Worm (Caenorhabditis elegans) whole organism, L3 larva: ENCODE measurements around the gene Y48B6A.5.

Source experiments
- R02D3.7 ChIP-seq: fragments of 150-350 bp; optimal IDR thresholded peaks from 2 replicates; lab custom pipeline; 2014; ENCODE audit warnings: missing biosample characterization, missing genetic modification characterization
- ZK546.5 ChIP-seq: sonication (generic microtip); optimal IDR thresholded peaks from 2 replicates; lab custom pipeline; 2017; ENCODE audit warnings: missing biosample characterization, missing genetic modification characterization
- aly-2 ChIP-seq: fragments of 150-350 bp; optimal IDR thresholded peaks from 2 replicates; lab custom pipeline; 2014; ENCODE audit warnings: missing biosample characterization, missing genetic modification characterization
- ama-1 ChIP-seq: fragments of 150-350 bp; optimal IDR thresholded peaks from 2 replicates; lab custom pipeline; 2018
- ceh-16 ChIP-seq: sonication (generic microtip); optimal IDR thresholded peaks from 2 replicates; lab custom pipeline; 2017; ENCODE audit warnings: missing biosample characterization, missing genetic modification characterization
- ceh-82 ChIP-seq: fragments of 150-350 bp; optimal IDR thresholded peaks from 2 replicates; lab custom pipeline; 2014; ENCODE audit warnings: missing biosample characterization, missing genetic modification characterization
- egl-27 ChIP-seq: sonication (generic microtip); optimal IDR thresholded peaks from 4 replicates; lab custom pipeline; 2017; ENCODE audit warnings: missing biosample characterization, missing genetic modification reagents, missing genetic modification characterization
- egl-5 ChIP-seq: fragments of 150-350 bp; optimal IDR thresholded peaks from 2 replicates; lab custom pipeline; 2017; ENCODE audit warnings: missing biosample characterization, missing genetic modification reagents, missing genetic modification characterization, inconsistent platforms
- elt-1 ChIP-seq: fragments of 150-350 bp; optimal IDR thresholded peaks from 2 replicates; lab custom pipeline; 2014; ENCODE audit warnings: missing biosample characterization, missing genetic modification characterization
- elt-2 ChIP-seq: sonication (generic microtip); optimal IDR thresholded peaks from 2 replicates; lab custom pipeline; 2016; ENCODE audit warnings: missing genetic modification reagents, mild to moderate bottlenecking, missing genetic modification characterization, missing compliant biosample characterization
- elt-3 ChIP-seq, 3 experiments: fragments of 150-350 bp in 1 of 3; sonication (generic microtip) in 2 of 3; optimal IDR thresholded peaks; 2 replicates in 2 of 3; 4 replicates in 1 of 3; lab custom pipeline; 2014 to 2017; ENCODE audit warnings: missing biosample characterization in 3 of 3, missing genetic modification characterization in 3 of 3
- eor-1 ChIP-seq, 2 experiments: fragments of 150-350 bp; optimal IDR thresholded peaks; 2 replicates each; lab custom pipeline; 2014 to 2018; ENCODE audit warnings: missing biosample characterization in 2 of 2, missing genetic modification characterization in 2 of 2
- fkh-10 ChIP-seq: sonication (generic microtip); optimal IDR thresholded peaks from 2 replicates; lab custom pipeline; 2017; ENCODE audit warnings: missing biosample characterization, missing genetic modification reagents, missing genetic modification characterization
- fkh-2 ChIP-seq: fragments of 150-350 bp; optimal IDR thresholded peaks from 2 replicates; lab custom pipeline; 2014; ENCODE audit warnings: missing biosample characterization, missing genetic modification reagents, missing genetic modification characterization
- lin-15B ChIP-seq: fragments of 150-350 bp; optimal IDR thresholded peaks from 2 replicates; lab custom pipeline; 2014; ENCODE audit warnings: missing biosample characterization, missing genetic modification characterization
- lin-39 ChIP-seq: fragments of 150-350 bp; optimal IDR thresholded peaks from 2 replicates; lab custom pipeline; 2018; ENCODE audit warnings: missing biosample characterization, missing genetic modification reagents, missing genetic modification characterization
- lsy-12 ChIP-seq: sonication (generic microtip); optimal IDR thresholded peaks from 2 replicates; lab custom pipeline; 2016; ENCODE audit warnings: mild to moderate bottlenecking, missing genetic modification characterization, missing compliant biosample characterization
- mdl-1 ChIP-seq: fragments of 150-350 bp; optimal IDR thresholded peaks from 2 replicates; lab custom pipeline; 2014; ENCODE audit warnings: missing biosample characterization, missing genetic modification characterization
- mml-1 ChIP-seq: fragments of 150-350 bp; sonication (generic microtip); optimal IDR thresholded peaks from 3 replicates; lab custom pipeline; 2014; ENCODE audit warnings: missing biosample characterization, missing genetic modification characterization
- nfya-1 ChIP-seq: sonication (generic microtip); optimal IDR thresholded peaks from 2 replicates; lab custom pipeline; 2017; ENCODE audit warnings: missing genetic modification characterization, mild to moderate bottlenecking, missing compliant biosample characterization, antibody characterized with exemption, moderate library complexity; ENCODE audit not compliant: insufficient read depth
- nhr-11 ChIP-seq: fragments of 150-350 bp; optimal IDR thresholded peaks from 2 replicates; lab custom pipeline; 2014; ENCODE audit warnings: missing biosample characterization, missing genetic modification characterization
- nhr-237 ChIP-seq: fragments of 150-350 bp; optimal IDR thresholded peaks from 2 replicates; lab custom pipeline; 2014; ENCODE audit warnings: missing biosample characterization, missing genetic modification characterization
- nhr-28 ChIP-seq: fragments of 150-350 bp; optimal IDR thresholded peaks from 2 replicates; lab custom pipeline; 2014; ENCODE audit warnings: missing biosample characterization, missing genetic modification characterization
- nhr-43 ChIP-seq: sonication (generic microtip); optimal IDR thresholded peaks from 2 replicates; lab custom pipeline; 2016; ENCODE audit warnings: mild to moderate bottlenecking, missing genetic modification characterization, missing compliant biosample characterization; ENCODE audit not compliant: poor library complexity, severe bottlenecking
- nhr-67 ChIP-seq: fragments of 150-350 bp; optimal IDR thresholded peaks from 2 replicates; lab custom pipeline; 2014; ENCODE audit warnings: missing biosample characterization, missing genetic modification characterization
- nhr-76 ChIP-seq: fragments of 150-350 bp; sonication (generic microtip); optimal IDR thresholded peaks from 5 replicates; lab custom pipeline; 2014; ENCODE audit warnings: missing biosample characterization, missing genetic modification characterization
- nhr-77 ChIP-seq: fragments of 150-350 bp; optimal IDR thresholded peaks from 2 replicates; lab custom pipeline; 2014; ENCODE audit warnings: missing biosample characterization, missing genetic modification characterization
- pha-4 ChIP-seq: fragments of 150-350 bp; optimal IDR thresholded peaks from 2 replicates; lab custom pipeline; 2014; ENCODE audit warnings: missing biosample characterization, missing genetic modification reagents, missing genetic modification characterization
- sea-2 ChIP-seq: fragments of 150-350 bp; sonication (generic microtip); optimal IDR thresholded peaks from 4 replicates; lab custom pipeline; 2014; ENCODE audit warnings: missing biosample characterization, missing genetic modification reagents, missing genetic modification characterization
- skn-1 ChIP-seq: fragments of 150-350 bp; optimal IDR thresholded peaks from 2 replicates; lab custom pipeline; 2014; ENCODE audit warnings: missing biosample characterization, missing genetic modification characterization
- unc-39 ChIP-seq: sonication (generic microtip); optimal IDR thresholded peaks from 4 replicates; lab custom pipeline; 2017; ENCODE audit warnings: missing biosample characterization, missing genetic modification characterization
- zag-1 ChIP-seq: fragments of 150-350 bp; optimal IDR thresholded peaks from 2 replicates; lab custom pipeline; 2014; ENCODE audit warnings: missing biosample characterization, missing genetic modification characterization
- ztf-11 ChIP-seq: fragments of 150-350 bp; optimal IDR thresholded peaks from 2 replicates; lab custom pipeline; 2014; ENCODE audit warnings: missing biosample characterization, missing genetic modification characterization

Y48B6A.5 gene

DNA sequence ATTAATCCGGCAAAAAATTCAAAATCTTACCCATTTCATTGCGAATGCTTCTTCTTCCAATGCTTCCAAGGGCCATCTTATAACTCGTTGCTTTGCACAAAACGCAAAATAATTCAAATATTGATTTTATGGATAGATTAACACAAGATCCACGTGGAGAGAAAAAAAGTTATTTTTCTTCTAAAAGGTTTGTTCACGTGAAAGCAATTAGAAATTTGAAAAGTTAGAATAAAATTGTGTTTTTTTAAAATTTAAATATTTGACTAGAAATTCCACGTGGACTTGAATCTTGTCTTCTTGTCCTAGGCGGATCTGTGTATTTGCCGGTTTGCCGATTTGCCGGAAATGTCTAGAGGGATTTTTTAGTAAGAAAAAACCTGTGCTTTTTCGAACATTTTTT, at the start of gene Y48B6A.5:
Gene Y48B6A.5 (minus strand): TSS at position 101 of the 400 bp plus-strand sequence.
- TF ChIP-seq mml-1 (tag; lab: Kevin White, UChicago): no peak
- TF ChIP-seq eor-1 (tag; optimal IDR thresholded peaks at IDR 0.05; lab: Kevin White, UChicago): no peak
- no peak for TF ChIP-seq sea-2
- no peak for TF ChIP-seq elt-3 (tag; optimal IDR thresholded peaks at IDR 0.05; lab: Kevin White, UChicago)

DNA sequence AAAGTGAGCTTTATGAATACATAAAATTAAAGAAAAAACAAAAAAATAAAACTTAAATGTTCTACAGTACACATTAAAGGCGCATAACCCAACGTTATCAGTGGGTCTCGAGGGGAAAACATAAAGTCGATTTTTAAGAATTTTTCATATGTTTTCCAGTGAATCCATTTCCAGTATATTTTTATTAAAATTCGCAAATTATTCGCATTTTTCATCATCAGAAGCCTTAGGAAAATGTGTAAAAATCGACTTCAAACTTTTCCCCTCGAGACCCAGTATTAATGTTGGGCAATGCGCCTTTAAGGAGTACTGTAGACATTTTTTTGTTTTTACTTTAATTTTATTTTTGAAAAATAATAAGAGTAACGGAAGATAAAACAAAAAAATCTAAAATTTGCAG, 43.1 kb upstream of the Y48B6A.5 start:
- no peak for TF ChIP-seq ztf-11
- TF ChIP-seq eor-1 (tag; optimal IDR thresholded peaks at IDR 0.05; lab: Kevin White, UChicago): no peak
- no peak for TF ChIP-seq mdl-1
- no peak for TF ChIP-seq egl-5 (tag; lab: Kevin White, UChicago)
- TF ChIP-seq pha-4 (tag; lab: Kevin White, UChicago): no peak
- TF ChIP-seq ZK546.5 (tag; lab: Kevin White, UChicago): no peak
- no peak for TF ChIP-seq ceh-16
- no peak for TF ChIP-seq unc-39 (tag; lab: Kevin White, UChicago)
- TF ChIP-seq lin-39: no peak
- no peak for TF ChIP-seq skn-1 (tag; lab: Kevin White, UChicago)
- no peak for TF ChIP-seq aly-2 (tag; lab: Kevin White, UChicago)
- TF ChIP-seq, all 47 proteins: peak for 0

DNA sequence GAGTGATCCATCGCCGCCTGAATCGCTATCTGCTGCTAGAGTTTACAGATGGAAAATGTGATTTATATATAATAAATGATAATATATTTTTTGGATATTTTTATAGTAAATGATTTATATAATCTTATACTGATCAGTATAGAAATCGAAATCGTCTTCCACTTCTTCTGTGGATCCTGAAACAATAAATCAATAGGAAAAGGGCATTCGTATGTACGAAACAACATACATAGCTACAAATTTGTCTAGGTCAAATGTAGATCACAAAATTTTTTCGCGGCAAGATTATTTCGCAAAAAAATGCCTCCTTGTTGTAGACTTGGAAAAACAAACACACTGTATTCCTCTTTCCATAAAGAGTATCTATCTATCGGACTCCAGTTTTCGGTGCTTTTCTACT, 39.1 kb upstream of the Y48B6A.5 start, which contains the start of gene Y48B6A.10:
Gene Y48B6A.10 (plus strand): TSS at position 301 of the 400 bp plus-strand sequence.
- TF ChIP-seq fkh-10 (GFP tag; lab: Kevin White, UChicago): no peak
- TF ChIP-seq nhr-77: no peak
- TF ChIP-seq nhr-43 (tag; lab: Kevin White, UChicago): no peak
- TF ChIP-seq lin-15B (tag; lab: Kevin White, UChicago): no peak
- no peak for TF ChIP-seq eor-1 (tag; optimal IDR thresholded peaks at IDR 0.05; lab: Kevin White, UChicago)
- no peak for TF ChIP-seq ZK546.5 (tag; lab: Kevin White, UChicago)
- TF ChIP-seq lsy-12 (tag; lab: Kevin White, UChicago): no peak
- TF ChIP-seq egl-5 (tag; lab: Kevin White, UChicago): no peak
- no peak for TF ChIP-seq sea-2
- no peak for TF ChIP-seq fkh-2
- no peak for TF ChIP-seq egl-27 (tag; lab: Kevin White, UChicago)
- no peak for TF ChIP-seq nhr-237 (tag; lab: Kevin White, UChicago)

DNA sequence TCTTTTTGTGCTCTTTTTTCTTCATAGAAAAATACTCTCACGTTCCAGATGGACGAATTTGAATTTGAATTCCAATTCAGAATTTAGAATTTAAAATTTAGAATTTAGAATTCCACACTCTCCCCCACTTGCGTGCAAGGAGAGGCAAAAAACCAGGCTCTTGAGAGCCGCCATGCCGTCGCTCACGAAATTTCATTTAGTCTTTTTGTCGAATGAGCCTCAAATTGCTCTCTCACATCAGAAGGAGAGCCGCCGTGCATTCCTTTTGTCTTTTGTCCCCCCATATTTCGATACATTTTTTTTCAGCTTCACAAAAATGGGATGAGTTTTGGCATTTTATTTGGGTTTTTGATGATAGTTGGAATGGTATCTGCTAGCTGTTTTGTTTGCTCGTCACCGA, 36.1 kb upstream of the Y48B6A.5 start, which contains the start of gene hot-7:
Gene hot-7 (plus strand): TSS at position 301 of the 400 bp plus-strand sequence.
- TF ChIP-seq nhr-237 (tag; lab: Kevin White, UChicago) (no peak), ama-1 (lab: Kevin White, UChicago) (no peak), lsy-12 (tag; lab: Kevin White, UChicago) (no peak), nhr-77 (no peak), nhr-67 (no peak), nhr-11 (tag; lab: Kevin White, UChicago) (no peak), ceh-16 (no peak), nhr-76 (tag; lab: Kevin White, UChicago) (no peak), R02D3.7 (no peak), elt-1 (tag; lab: Kevin White, UChicago) (no peak), mml-1 (tag; lab: Kevin White, UChicago) (no peak), skn-1 (tag; lab: Kevin White, UChicago) (no peak), nhr-28 (no peak), elt-2 (no peak), eor-1 (tag; optimal IDR thresholded peaks at IDR 0.05; lab: Kevin White, UChicago) (no peak), ceh-82 (tag; lab: Kevin White, UChicago) (no peak), lin-39 (no peak)

DNA sequence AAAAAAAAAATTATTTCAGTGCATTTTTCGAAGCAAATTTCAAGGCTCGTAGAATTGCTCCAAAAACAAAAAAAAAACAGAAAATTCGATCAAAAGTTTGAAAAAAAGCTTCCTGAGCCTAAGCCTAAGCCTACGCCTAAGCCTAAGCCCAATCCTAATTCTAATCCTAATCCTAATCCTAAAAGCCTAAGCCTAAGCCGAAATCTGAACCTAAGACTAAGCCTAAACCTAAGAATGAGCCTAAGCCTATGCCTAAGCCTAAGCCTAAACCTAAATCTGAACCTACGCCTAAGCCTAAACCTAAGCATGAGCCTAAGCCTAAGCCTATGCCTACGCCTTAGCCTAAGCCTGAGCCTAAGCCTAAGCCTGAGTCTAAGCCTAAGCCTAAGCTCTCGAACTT, 31.2 kb upstream of the Y48B6A.5 start:
- no peak for TF ChIP-seq lsy-12 (tag; lab: Kevin White, UChicago)
- no peak for TF ChIP-seq mdl-1
- no peak for TF ChIP-seq nhr-11 (tag; lab: Kevin White, UChicago)
- TF ChIP-seq nhr-67: no peak
- TF ChIP-seq nfya-1 (tag; lab: Kevin White, UChicago): no peak
- no peak for TF ChIP-seq ZK546.5 (tag; lab: Kevin White, UChicago)
- no peak for TF ChIP-seq skn-1 (tag; lab: Kevin White, UChicago)
- no peak for TF ChIP-seq nhr-76 (tag; lab: Kevin White, UChicago)
- TF ChIP-seq lin-15B (tag; lab: Kevin White, UChicago): no peak
- no peak for TF ChIP-seq sea-2
- no peak for TF ChIP-seq fkh-2
- TF ChIP-seq ama-1 (lab: Kevin White, UChicago): no peak
- TF ChIP-seq ztf-11: no peak
- no peak for TF ChIP-seq zag-1 (tag; lab: Kevin White, UChicago)
